Fruit fly (Drosophila melanogaster): ENCODE measurements around the gene CG17272.

CG17272 gene

DNA sequence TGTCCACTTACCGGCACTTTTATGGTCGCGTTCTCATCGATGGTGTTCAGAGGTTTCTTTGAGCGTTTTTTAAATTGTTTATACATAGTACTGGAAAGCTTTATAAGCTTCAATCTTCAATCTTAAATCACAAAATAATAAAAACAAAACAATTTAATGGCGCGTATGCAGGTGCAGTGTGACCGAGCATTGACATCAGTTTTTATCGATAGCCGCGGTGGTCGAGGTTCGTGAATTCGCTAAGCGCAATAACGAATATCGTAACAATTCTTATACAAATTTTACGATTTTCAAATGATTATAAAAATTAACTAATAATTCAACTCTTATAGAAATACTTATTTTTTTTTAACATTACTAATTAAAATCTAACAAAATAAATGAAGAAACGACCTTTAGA lies 8.0 kb downstream of the CG17272 start, which contains the start of gene Fancd2 (continued):
- no peak for TF ChIP-seq Ets65A (GFP tag)
- no peak for TF ChIP-seq scrt (GFP tag; optimal IDR thresholded peaks at IDR 0.05)
- TF ChIP-seq CG9817 (tag; optimal IDR thresholded peaks at IDR 0.05): no peak
- peak; percentile 91 for TF ChIP-seq stwl (tag; optimal IDR thresholded peaks at IDR 0.05)
- no peak for TF ChIP-seq CG16863 (GFP tag; optimal IDR thresholded peaks at IDR 0.05)
- no peak for TF ChIP-seq Max (GFP tag; optimal IDR thresholded peaks at IDR 0.05)
- TF ChIP-seq ab (GFP tag; optimal IDR thresholded peaks at IDR 0.05): no peak
- peak; percentile 49 for TF ChIP-seq trem (tag; optimal IDR thresholded peaks at IDR 0.05)
- no peak for TF ChIP-seq CG42726 (GFP tag; IDR thresholded peaks at IDR 0.05; ENCODE audit: partially characterized antibody)
- TF ChIP-seq BEAF-32 (GFP tag; optimal IDR thresholded peaks at IDR 0.05): peak; percentile 72
- TF ChIP-seq chn (GFP tag; optimal IDR thresholded peaks at IDR 0.05): no peak
- no peak for TF ChIP-seq Mrtf (GFP tag; IDR thresholded peaks at IDR 0.05)
- TF ChIP-seq CG17568 (GFP tag; optimal IDR thresholded peaks at IDR 0.05): no peak
- TF ChIP-seq Ets97D (GFP tag; optimal IDR thresholded peaks at IDR 0.05): peak; percentile 53

DNA sequence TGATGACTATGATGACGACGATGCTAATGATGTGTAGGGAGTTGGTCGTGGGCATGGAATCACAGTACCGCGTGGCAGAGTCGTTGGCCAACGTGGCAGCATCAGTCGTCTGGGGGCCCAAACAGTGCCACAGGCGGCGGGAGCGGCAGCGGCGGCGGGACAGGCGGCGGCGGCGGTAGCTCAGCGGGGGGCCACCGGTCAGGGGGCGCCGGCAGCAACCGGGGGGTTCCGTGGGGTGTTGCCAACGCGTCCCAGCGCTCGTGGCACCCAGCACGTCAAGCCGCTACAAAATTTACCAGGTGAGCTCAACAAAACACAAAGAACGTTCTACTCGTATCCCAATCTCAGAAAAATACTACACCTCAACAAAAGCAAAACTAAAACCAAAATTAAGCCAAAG lies 21.8 kb downstream of the CG17272 start:
- TF ChIP-seq Hey (tag; optimal IDR thresholded peaks at IDR 0.05): peak; percentile 5
- TF ChIP-seq gcm (GFP tag; optimal IDR thresholded peaks at IDR 0.05): no peak
- TF ChIP-seq Hr39 (optimal IDR thresholded peaks at IDR 0.05): peak; percentile 88
- TF ChIP-seq Doc3 (GFP tag; IDR thresholded peaks at IDR 0.05; ENCODE audit: partially characterized antibody): no peak

DNA sequence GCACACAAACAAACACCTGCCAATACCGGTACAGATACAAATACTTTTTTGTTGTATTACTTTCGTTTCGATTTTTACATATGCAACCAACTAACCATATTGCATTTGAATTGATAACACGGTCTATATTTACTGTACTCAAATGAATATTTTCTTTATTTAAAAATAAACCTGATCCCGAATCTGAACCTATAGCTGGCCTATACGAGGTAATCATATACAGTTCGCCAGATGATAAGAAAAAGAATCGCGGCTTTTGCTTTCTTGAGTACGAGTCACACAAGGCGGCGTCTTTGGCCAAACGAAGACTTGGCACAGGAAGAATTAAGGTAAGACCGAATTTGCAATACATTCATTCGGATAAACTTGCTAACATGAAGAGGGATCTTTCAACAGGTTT lies 27.1 kb downstream of the CG17272 start:
- TF ChIP-seq Ets65A (GFP tag) (peak; percentile 60), Ada2b (GFP tag; IDR thresholded peaks at IDR 0.05) (no peak)

DNA sequence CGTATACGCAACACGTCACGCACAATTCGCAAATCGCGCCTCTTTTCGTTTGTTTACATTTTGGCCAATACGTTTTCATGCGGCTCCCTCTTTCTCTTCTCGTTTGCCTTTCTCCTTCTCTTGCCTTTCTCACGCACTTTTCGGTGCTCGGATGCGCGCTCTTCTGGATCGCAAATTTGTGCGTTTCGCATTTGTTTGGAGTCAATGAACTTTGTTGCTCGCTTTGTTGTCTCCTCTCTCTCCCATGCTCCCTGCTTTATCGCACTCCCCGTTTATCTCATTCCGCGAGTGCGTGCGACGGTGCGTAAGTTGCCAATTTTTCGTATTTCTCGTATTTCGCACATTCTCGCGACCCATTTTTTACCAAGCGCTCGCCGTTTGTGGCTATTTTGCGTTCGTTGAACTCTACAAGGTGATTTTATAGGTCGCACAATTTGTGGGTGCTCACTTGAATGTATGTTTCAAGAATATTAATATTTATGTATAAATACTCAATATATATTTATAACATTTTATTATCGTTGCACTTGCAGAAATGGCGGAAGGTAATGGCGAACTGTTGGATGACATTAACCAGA lies 32.7 kb downstream of the CG17272 start:
- TF ChIP-seq maf-S (GFP tag; optimal IDR thresholded peaks at IDR 0.05) (no peak), CG15479 (GFP tag; optimal IDR thresholded peaks at IDR 0.05) (peak; percentile 73), ara (GFP tag; IDR thresholded peaks at IDR 0.05) (peak; percentile 29; the same call in 1 of the 2 replicates), Awh (GFP tag; IDR thresholded peaks at IDR 0.05) (no peak), Trl (optimal IDR thresholded peaks at IDR 0.05) (peak in 1 of 2 experiments; percentile 23), Trl (GFP tag; optimal IDR thresholded peaks at IDR 0.05) (no peak), Doc3 (GFP tag; IDR thresholded peaks at IDR 0.05; ENCODE audit: partially characterized antibody) (0 out of 3 replicates have a peak, but pooled peaks have one; percentile 22)

DNA sequence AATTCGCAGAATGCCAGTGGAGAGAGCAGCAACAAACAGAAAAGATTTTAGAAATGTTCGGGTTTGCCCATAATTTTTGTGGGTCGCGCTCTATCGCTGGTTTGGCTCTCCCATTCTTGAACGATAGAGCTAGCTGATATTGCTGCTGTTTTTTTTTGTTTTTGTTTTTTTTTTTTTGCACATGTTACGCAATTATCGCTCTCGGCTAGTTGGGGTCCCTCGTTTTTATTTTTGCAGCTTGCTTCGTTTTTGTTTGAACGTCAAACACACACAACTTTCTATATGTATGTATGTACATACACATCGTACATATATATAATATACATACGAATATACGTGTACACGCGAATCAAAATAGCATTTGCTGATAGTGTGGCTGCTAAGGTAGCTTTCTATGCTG lies 33.6 kb downstream of the CG17272 start:
- TF ChIP-seq Ets65A (GFP tag) (peak; percentile 64), Drgx (GFP tag; IDR thresholded peaks at IDR 0.05) (peak; percentile 62), phol (tag; optimal IDR thresholded peaks at IDR 0.05) (no peak)

DNA sequence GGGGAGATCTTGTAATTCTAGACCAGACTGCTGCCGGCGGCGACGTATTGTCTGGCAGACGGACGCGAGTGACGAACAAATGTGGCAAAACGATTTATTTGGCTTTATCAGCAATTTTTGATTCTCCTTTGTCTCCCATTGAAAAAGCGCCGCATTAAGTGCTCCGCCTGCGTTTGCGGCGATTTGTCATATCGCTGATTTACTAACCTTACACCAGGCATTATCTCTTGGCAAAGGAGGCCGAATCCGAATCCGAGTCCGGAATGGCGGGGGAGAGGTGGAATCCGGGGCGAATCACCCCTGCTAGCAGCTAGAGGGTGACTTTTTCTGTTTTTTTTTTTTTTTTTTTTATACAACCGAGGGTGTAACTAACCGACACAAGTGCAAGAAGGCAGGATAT lies 35.5 kb downstream of the CG17272 start:
- TF ChIP-seq CG8924 (tag; optimal IDR thresholded peaks at IDR 0.05) (no peak), nmo (GFP tag; optimal IDR thresholded peaks at IDR 0.05) (no peak), seq (GFP tag; IDR thresholded peaks at IDR 0.05) (peak; percentile 37; the same call in 1 of the 2 replicates), jumu (GFP tag; optimal IDR thresholded peaks at IDR 0.05) (no peak), sr (GFP tag; IDR thresholded peaks at IDR 0.05) (no peak), HLH54F (GFP tag; optimal IDR thresholded peaks at IDR 0.05) (no peak), Dp (GFP tag; optimal IDR thresholded peaks at IDR 0.05) (no peak), sqz (GFP tag; optimal IDR thresholded peaks at IDR 0.05) (peak; percentile 62), nerfin-1 (tag; optimal IDR thresholded peaks at IDR 0.05) (peak; percentile 72), Elba2 (GFP tag; optimal IDR thresholded peaks at IDR 0.05) (no peak), corto (GFP tag; optimal IDR thresholded peaks at IDR 0.05) (no peak), fu2 (GFP tag; optimal IDR thresholded peaks at IDR 0.05) (no peak)
